Fruit fly (Drosophila melanogaster): Measurements from ENCODE around the gene Son.

DNA sequence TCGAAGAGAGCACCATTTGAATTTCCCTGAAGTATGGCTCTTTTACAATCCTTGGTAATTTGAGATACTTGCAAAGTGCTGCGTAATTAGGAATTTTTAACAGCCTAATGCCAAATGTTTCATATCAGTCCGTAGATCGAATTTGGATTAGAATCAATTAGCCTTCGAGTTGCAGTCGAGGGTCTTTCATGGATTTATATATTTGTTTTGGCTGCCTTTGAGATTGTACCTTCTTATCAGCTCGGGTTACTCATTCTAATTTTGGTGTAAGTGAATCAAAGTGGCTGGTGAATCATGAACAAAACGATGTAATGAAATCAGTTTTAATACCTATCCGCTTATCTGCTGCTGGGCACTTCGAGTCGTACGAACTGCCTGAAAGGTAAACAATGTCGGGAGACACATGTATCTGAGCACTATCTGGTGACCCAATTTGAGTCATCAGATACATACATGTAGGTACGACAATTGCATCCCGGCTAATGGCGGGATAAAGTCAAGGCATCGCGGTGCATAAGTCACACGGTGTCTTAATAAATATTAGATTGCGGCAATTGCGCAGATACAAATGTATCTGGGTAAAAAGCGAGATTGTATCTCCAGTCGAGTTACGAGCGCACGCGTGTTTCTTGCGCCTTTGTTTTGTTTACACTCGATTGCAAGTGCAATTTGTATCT lies 18.0 kb downstream of the Son start:
- TF ChIP-seq GATAd (GFP tag; optimal IDR thresholded peaks at IDR 0.05) (no peak), Hnf4 (GFP tag; optimal IDR thresholded peaks at IDR 0.05) (no peak), Dfd (GFP tag; optimal IDR thresholded peaks at IDR 0.05) (no peak), jim (GFP tag; optimal IDR thresholded peaks at IDR 0.05) (no peak), fru (GFP tag; optimal IDR thresholded peaks at IDR 0.05) (no peak), h (GFP tag; optimal IDR thresholded peaks at IDR 0.05) (no peak), psq (GFP tag; optimal IDR thresholded peaks at IDR 0.05) (no peak), Abd-B (GFP tag; optimal IDR thresholded peaks at IDR 0.05) (no peak), foxo (GFP tag; optimal IDR thresholded peaks at IDR 0.05) (no peak)
